Fruit fly (Drosophila melanogaster) whole organism, embryonic: ENCODE results near the gene Nup37.
A peak's percentile ranks its signal among the peaks of the same experiment; 100 is the strongest.

Experiments used
- CG10147 ChIP-seq: fragments of 200-800 bp; sonication (Bioruptor generic); optimal IDR thresholded peaks from 2 replicates; lab custom pipeline; 2019; ENCODE audit warnings: missing biosample characterization, mild to moderate bottlenecking, missing genetic modification characterization, moderate library complexity
- CG10209 ChIP-seq: fragments of 200-800 bp; sonication (Bioruptor generic); optimal IDR thresholded peaks from 3 replicates; lab custom pipeline; 2017; ENCODE audit warnings: missing biosample characterization, mild to moderate bottlenecking, missing genetic modification characterization, missing genetic modification reagents
- CG10321 ChIP-seq: fragments of 200-800 bp; sonication (Bioruptor generic); IDR thresholded peaks from 2 replicates; pipeline ENCODE4 v1.3.6; 2022; ENCODE audit warnings: missing biosample characterization, missing genetic modification characterization
- CG11560 ChIP-seq: fragments of 200-800 bp; sonication (Bioruptor generic); IDR thresholded peaks from 3 replicates; pipeline ENCODE4 v1.3.6; 2022; ENCODE audit warnings: missing biosample characterization, missing genetic modification characterization
- CG11696 ChIP-seq: fragments of 200-800 bp; sonication (Bioruptor generic); IDR thresholded peaks from 2 replicates; pipeline ENCODE4 v1.3.6; 2022; ENCODE audit warnings: missing biosample characterization, missing genetic modification characterization
- CG13624 ChIP-seq: fragments of 200-800 bp; sonication (Bioruptor generic); optimal IDR thresholded peaks from 2 replicates; lab custom pipeline; 2016; ENCODE audit warnings: missing biosample characterization, missing genetic modification characterization
- CG14667 ChIP-seq: fragments of 200-800 bp; sonication (Bioruptor generic); IDR thresholded peaks from 2 replicates; pipeline ENCODE4 v1.3.6; 2022; ENCODE audit warnings: missing biosample characterization, missing genetic modification characterization
- CG1529 ChIP-seq: fragments of 200-800 bp; sonication (Bioruptor generic); optimal IDR thresholded peaks from 3 replicates; lab custom pipeline; 2018; ENCODE audit warnings: missing biosample characterization, missing genetic modification characterization
- CG15479 ChIP-seq: fragments of 200-800 bp; sonication (Bioruptor generic); optimal IDR thresholded peaks from 3 replicates; lab custom pipeline; 2019; ENCODE audit warnings: missing biosample characterization, mild to moderate bottlenecking, missing genetic modification characterization, moderate library complexity
- CG15514 ChIP-seq: fragments of 200-800 bp; sonication (Bioruptor generic); optimal IDR thresholded peaks from 3 replicates; lab custom pipeline; 2017; ENCODE audit warnings: missing biosample characterization, missing genetic modification characterization, mild to moderate bottlenecking, moderate library complexity, missing genetic modification reagents
- CG16863 ChIP-seq: fragments of 200-800 bp; sonication (Bioruptor generic); optimal IDR thresholded peaks from 3 replicates; lab custom pipeline; 2016; ENCODE audit warnings: missing biosample characterization, missing genetic modification characterization
- CG17359 ChIP-seq: fragments of 200-800 bp; sonication (Bioruptor generic); optimal IDR thresholded peaks from 3 replicates; lab custom pipeline; 2018; ENCODE audit warnings: missing biosample characterization, mild to moderate bottlenecking, missing genetic modification characterization, moderate library complexity
- CG1792 ChIP-seq: fragments of 200-800 bp; sonication (Bioruptor generic); optimal IDR thresholded peaks from 2 replicates; lab custom pipeline; 2016; ENCODE audit warnings: missing biosample characterization, missing genetic modification characterization
- CG18599 ChIP-seq: fragments of 200-800 bp; sonication (Bioruptor generic); optimal IDR thresholded peaks from 3 replicates; lab custom pipeline; 2017; ENCODE audit warnings: missing biosample characterization, missing genetic modification characterization, mild to moderate bottlenecking, moderate library complexity, missing genetic modification reagents
- CG18764 ChIP-seq: fragments of 200-800 bp; sonication (Bioruptor generic); optimal IDR thresholded peaks from 3 replicates; lab custom pipeline; 2016; ENCODE audit warnings: missing biosample characterization, missing genetic modification characterization
- CG2129 ChIP-seq: fragments of 200-800 bp; sonication (Bioruptor generic); IDR thresholded peaks from 2 replicates; pipeline ENCODE4 v1.3.6; 2022; ENCODE audit warnings: missing biosample characterization, missing genetic modification characterization; ENCODE audit not compliant: partially characterized antibody
- CG2199 ChIP-seq: fragments of 200-800 bp; sonication (Bioruptor generic); IDR thresholded peaks from 3 replicates; pipeline ENCODE4 v1.3.6; 2022; ENCODE audit warnings: missing biosample characterization, missing genetic modification characterization
- CG2202 ChIP-seq: fragments of 200-800 bp; sonication (Bioruptor generic); optimal IDR thresholded peaks from 2 replicates; lab custom pipeline; 2018; ENCODE audit warnings: missing biosample characterization, mild to moderate bottlenecking, missing genetic modification characterization
- CG31365 ChIP-seq: fragments of 200-800 bp; sonication (Bioruptor generic); optimal IDR thresholded peaks from 2 replicates; lab custom pipeline; 2018; ENCODE audit warnings: missing biosample characterization, mild to moderate bottlenecking, missing genetic modification characterization
- CG34376 ChIP-seq: fragments of 200-800 bp; sonication (Bioruptor generic); optimal IDR thresholded peaks from 2 replicates; lab custom pipeline; 2018; ENCODE audit warnings: missing biosample characterization, mild to moderate bottlenecking, missing genetic modification characterization
- CG6683 ChIP-seq: fragments of 200-800 bp; sonication (Bioruptor generic); optimal IDR thresholded peaks from 2 replicates; lab custom pipeline; 2017; ENCODE audit warnings: missing biosample characterization, mild to moderate bottlenecking, missing genetic modification characterization, missing genetic modification reagents
- CG6689 ChIP-seq: fragments of 200-800 bp; sonication (Bioruptor generic); IDR thresholded peaks from 2 replicates; pipeline ENCODE4 v1.3.6; 2022; ENCODE audit warnings: missing biosample characterization, missing genetic modification characterization
- CG8359 ChIP-seq: fragments of 200-800 bp; sonication (Bioruptor generic); optimal IDR thresholded peaks from 2 replicates; lab custom pipeline; 2017; ENCODE audit warnings: missing biosample characterization, mild to moderate bottlenecking, missing genetic modification characterization, borderline replicate concordance
- CTCF ChIP-seq: fragments of 200-800 bp; sonication (Bioruptor generic); optimal IDR thresholded peaks from 2 replicates; lab custom pipeline; 2017; ENCODE audit warnings: missing biosample characterization, mild to moderate bottlenecking, missing genetic modification characterization, moderate library complexity
- Chrac-16 ChIP-seq: fragments of 200-800 bp; sonication (Bioruptor generic); optimal IDR thresholded peaks from 3 replicates; lab custom pipeline; 2016; ENCODE audit warnings: missing biosample characterization, missing genetic modification characterization
- CkIIα-i1 ChIP-seq: fragments of 200-800 bp; sonication (Bioruptor generic); IDR thresholded peaks from 2 replicates; pipeline ENCODE4 v1.3.6; 2022; ENCODE audit warnings: missing biosample characterization, missing genetic modification characterization
- Dad ChIP-seq: fragments of 200-800 bp; sonication (Bioruptor generic); optimal IDR thresholded peaks from 3 replicates; lab custom pipeline; 2016; ENCODE audit warnings: missing biosample characterization, missing genetic modification characterization
- Dbx ChIP-seq: fragments of 200-800 bp; sonication (Bioruptor generic); IDR thresholded peaks from 3 replicates; pipeline ENCODE4 v1.3.6; 2022; ENCODE audit warnings: missing biosample characterization, missing genetic modification characterization
- MTF-1 ChIP-seq: fragments of 200-800 bp; sonication (Bioruptor generic); optimal IDR thresholded peaks from 2 replicates; lab custom pipeline; 2018; ENCODE audit warnings: missing biosample characterization, mild to moderate bottlenecking, missing genetic modification characterization, borderline replicate concordance
- Mrtf ChIP-seq: fragments of 200-800 bp; sonication (Bioruptor generic); IDR thresholded peaks from 3 replicates; pipeline ENCODE4 v1.3.6; 2022; ENCODE audit warnings: missing biosample characterization, missing genetic modification characterization
- NfI ChIP-seq: fragments of 200-800 bp; sonication (Bioruptor generic); optimal IDR thresholded peaks from 3 replicates; lab custom pipeline; 2018; ENCODE audit warnings: missing biosample characterization, mild to moderate bottlenecking, missing genetic modification characterization, moderate library complexity
- Opbp ChIP-seq: fragments of 200-800 bp; sonication (Bioruptor generic); IDR thresholded peaks from 3 replicates; pipeline ENCODE4 v1.3.6; 2022; ENCODE audit warnings: missing biosample characterization, missing genetic modification characterization; ENCODE audit not compliant: partially characterized antibody
- Taf1 ChIP-seq: fragments of 200-800 bp; sonication (Bioruptor generic); IDR thresholded peaks from 2 replicates; pipeline ENCODE4 v1.3.6; 2022; ENCODE audit warnings: missing biosample characterization, missing genetic modification characterization
- Trl ChIP-seq, 3 experiments: fragments of >200 bp in 2 of 3; fragments of 200-800 bp in 1 of 3; sonication (Bioruptor generic) in 1 of 3; optimal IDR thresholded peaks; 2 replicates in 1 of 3; 3 replicates in 2 of 3; lab custom pipeline; 2016 to 2017; ENCODE audit warnings: missing biosample characterization in 1 of 3, missing genetic modification characterization in 1 of 3
- ara ChIP-seq: fragments of 200-800 bp; sonication (Bioruptor generic); IDR thresholded peaks from 2 replicates; pipeline ENCODE4 v1.3.6; 2022; ENCODE audit warnings: missing biosample characterization, missing genetic modification characterization
- br ChIP-seq: fragments of >200 bp; optimal IDR thresholded peaks from 2 replicates; lab custom pipeline; 2017
- dmrt99B ChIP-seq: fragments of 200-800 bp; sonication (Bioruptor generic); optimal IDR thresholded peaks from 2 replicates; lab custom pipeline; 2018; ENCODE audit warnings: missing biosample characterization, mild to moderate bottlenecking, missing genetic modification characterization, moderate library complexity
- ems ChIP-seq: fragments of 200-800 bp; sonication (Bioruptor generic); optimal IDR thresholded peaks from 3 replicates; lab custom pipeline; 2016; ENCODE audit warnings: missing biosample characterization, missing genetic modification characterization
- grau ChIP-seq: fragments of 200-800 bp; optimal IDR thresholded peaks from 3 replicates; lab custom pipeline; 2019; ENCODE audit warnings: missing biosample characterization, mild to moderate bottlenecking, missing genetic modification characterization, moderate library complexity
- ham ChIP-seq: fragments of 200-800 bp; sonication (Bioruptor generic); IDR thresholded peaks from 2 replicates; pipeline ENCODE4 v1.3.6; 2022; ENCODE audit warnings: missing biosample characterization, missing genetic modification characterization
- hb ChIP-seq: fragments of 200-800 bp; sonication (Bioruptor generic); IDR thresholded peaks from 3 replicates; pipeline ENCODE4 v1.3.6; 2022; ENCODE audit warnings: missing biosample characterization, missing genetic modification characterization; ENCODE audit not compliant: partially characterized antibody
- kni ChIP-seq: fragments of 200-800 bp; sonication (Bioruptor generic); optimal IDR thresholded peaks from 3 replicates; lab custom pipeline; 2017; ENCODE audit warnings: mild to moderate bottlenecking, missing biosample characterization, missing genetic modification reagents, missing genetic modification characterization
- lilli ChIP-seq: fragments of 200-800 bp; sonication (Bioruptor generic); optimal IDR thresholded peaks from 3 replicates; lab custom pipeline; 2016; ENCODE audit warnings: missing biosample characterization, missing genetic modification characterization
- pfk ChIP-seq: fragments of 200-800 bp; sonication (Bioruptor generic); optimal IDR thresholded peaks from 2 replicates; lab custom pipeline; 2018; ENCODE audit warnings: missing biosample characterization, mild to moderate bottlenecking, missing genetic modification characterization, moderate library complexity
- ssp ChIP-seq: fragments of 200-800 bp; sonication (Bioruptor generic); IDR thresholded peaks from 2 replicates; pipeline ENCODE4 v1.3.6; 2022; ENCODE audit warnings: missing biosample characterization, missing genetic modification characterization
- tap ChIP-seq: fragments of 200-800 bp; optimal IDR thresholded peaks from 3 replicates; lab custom pipeline; 2019; ENCODE audit warnings: missing biosample characterization, mild to moderate bottlenecking, missing genetic modification characterization, moderate library complexity
- tio ChIP-seq: fragments of 200-800 bp; sonication (Bioruptor generic); optimal IDR thresholded peaks from 2 replicates; lab custom pipeline; 2017; ENCODE audit warnings: missing biosample characterization, missing genetic modification characterization, inconsistent platforms
- tx ChIP-seq: fragments of 200-800 bp; sonication (Bioruptor generic); optimal IDR thresholded peaks from 2 replicates; lab custom pipeline; 2016; ENCODE audit warnings: missing biosample characterization, missing genetic modification characterization
- vvl ChIP-seq: fragments of 200-800 bp; sonication (Bioruptor generic); IDR thresholded peaks from 2 replicates; pipeline ENCODE4 v1.3.6; 2022; ENCODE audit warnings: missing biosample characterization, missing genetic modification characterization
- wek ChIP-seq: fragments of 200-800 bp; sonication (Bioruptor generic); optimal IDR thresholded peaks from 3 replicates; lab custom pipeline; 2018; ENCODE audit warnings: missing biosample characterization, mild to moderate bottlenecking, missing genetic modification characterization, moderate library complexity
- zen ChIP-seq: fragments of 200-800 bp; sonication (Bioruptor generic); optimal IDR thresholded peaks from 3 replicates; lab custom pipeline; 2018; ENCODE audit warnings: missing biosample characterization, mild to moderate bottlenecking, missing genetic modification characterization, moderate library complexity
- zfh2 ChIP-seq: fragments of 200-800 bp; sonication (Bioruptor generic); optimal IDR thresholded peaks from 2 replicates; lab custom pipeline; 2016; ENCODE audit warnings: missing biosample characterization, missing genetic modification characterization

Gene Nup37

dm6 chr3R:25281165-25281564 is 33.7 kb downstream of the Nup37 start, which contains the start of gene CG11892 (continued):
- TF ChIP-seq ham (no peak), vvl (GFP tag; lab: Robert Waterston, UW) (no peak), CG18764 (GFP tag; lab: Kevin White, UChicago) (no peak), kni (no peak), MTF-1 (GFP tag; lab: Kevin White, UChicago) (peak; percentile 69), CG13624 (no peak), lilli (GFP tag; lab: Kevin White, UChicago) (peak; percentile 15), Mrtf (no peak), pfk (no peak), ems (GFP tag; lab: Kevin White, UChicago) (no peak), ssp (GFP tag; lab: Robert Waterston, UW) (no peak), dmrt99B (tag; lab: Kevin White, UChicago) (peak; percentile 27), ara (GFP tag; lab: Robert Waterston, UW) (0 out of 2 replicates have a peak, but pooled peaks have one; percentile 43), br (no peak), zen (tag; lab: Kevin White, UChicago) (no peak), wek (peak; percentile 49), Taf1 (GFP tag; lab: Robert Waterston, UW) (no peak), CG11560 (tag; lab: Robert Waterston, UW) (no peak), CG10147 (peak; percentile 27), CG15479 (GFP tag; lab: Kevin White, UChicago) (no peak), CG6683 (no peak), CkIIα-i1 (GFP tag; lab: Robert Waterston, UW) (no peak), Dbx (GFP tag; lab: Robert Waterston, UW) (no peak), hb (GFP tag; lab: Robert Waterston, UW) (no peak), CTCF (GFP tag; lab: Kevin White, UChicago) (no peak), Dad (GFP tag; lab: Kevin White, UChicago) (no peak), tio (GFP tag; lab: Kevin White, UChicago) (no peak), CG2129 (GFP tag; lab: Robert Waterston, UW) (no peak), grau (tag; lab: Kevin White, UChicago) (no peak), Opbp (GFP tag; lab: Robert Waterston, UW) (no peak), CG10209 (peak; percentile 26), CG2202 (tag; lab: Kevin White, UChicago) (no peak), Trl (optimal IDR thresholded peaks at IDR 0.05; lab: Kevin White, UChicago) (no peak), Trl (GFP tag; optimal IDR thresholded peaks at IDR 0.05; lab: Kevin White, UChicago) (no peak), CG16863 (GFP tag; lab: Kevin White, UChicago) (no peak), NfI (GFP tag; lab: Kevin White, UChicago) (peak; percentile 41), CG31365 (tag; lab: Kevin White, UChicago) (no peak), tap (tag; lab: Kevin White, UChicago) (peak; percentile 52), CG11696 (GFP tag; lab: Robert Waterston, UW) (no peak), CG8359 (GFP tag; lab: Kevin White, UChicago) (peak; percentile 6), CG6689 (GFP tag; lab: Robert Waterston, UW) (no peak), zfh2 (GFP tag; lab: Kevin White, UChicago) (no peak), CG18599 (GFP tag; lab: Kevin White, UChicago) (peak; percentile 75), CG14667 (GFP tag; lab: Robert Waterston, UW) (no peak), tx (no peak), CG1792 (no peak), CG15514 (peak; percentile 53), CG1529 (no peak), Chrac-16 (GFP tag; lab: Kevin White, UChicago) (no peak), CG2199 (GFP tag; lab: Robert Waterston, UW) (no peak), CG17359 (tag; lab: Kevin White, UChicago) (peak; percentile 60), CG10321 (no peak), CG34376 (GFP tag; lab: Kevin White, UChicago) (peak; percentile 17)
